Worm (Caenorhabditis elegans): ENCODE measurements around the gene col-88.

Gene col-88

DNA sequence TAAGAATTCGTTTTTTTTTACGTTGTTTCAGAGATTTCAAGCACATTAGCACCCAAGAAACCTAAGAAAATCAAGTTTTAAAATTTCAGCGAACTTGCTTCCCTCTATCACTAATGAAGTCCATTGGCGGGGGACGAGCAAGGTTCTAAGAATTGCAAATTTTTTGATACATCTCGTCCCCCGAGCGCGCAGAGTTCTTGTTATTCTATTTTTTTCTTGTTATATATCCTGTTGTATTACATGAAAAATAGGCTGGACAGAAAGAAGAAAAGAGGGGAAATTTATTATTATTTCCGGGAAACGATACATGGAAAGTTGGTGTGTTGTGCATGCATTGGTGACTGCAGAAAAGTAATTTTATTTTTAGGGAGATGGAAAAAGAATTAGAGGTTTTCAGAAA lies 11.2 kb upstream of the col-88 start (continued):
- TF ChIP-seq lin-13 (GFP tag; optimal IDR thresholded peaks at IDR 0.05) (no peak), fkh-10 (GFP tag; optimal IDR thresholded peaks at IDR 0.05) (no peak), ceh-90 (tag; optimal IDR thresholded peaks at IDR 0.05) (no peak), mep-1 (tag; optimal IDR thresholded peaks at IDR 0.05) (peak; percentile 18), dpl-1 (GFP tag; optimal IDR thresholded peaks at IDR 0.05) (no peak), ces-1 (GFP tag; optimal IDR thresholded peaks at IDR 0.05) (no peak), ceh-88 (GFP tag; IDR thresholded peaks at IDR 0.05) (no peak), Y116A8C.19 (tag; optimal IDR thresholded peaks at IDR 0.05; ENCODE audit: borderline replicate concordance) (no peak), nhr-71 (tag; optimal IDR thresholded peaks at IDR 0.05) (peak; percentile 65), lin-15B (tag; optimal IDR thresholded peaks at IDR 0.05) (no peak), egl-13 (tag; optimal IDR thresholded peaks at IDR 0.05) (peak; percentile 13)

DNA sequence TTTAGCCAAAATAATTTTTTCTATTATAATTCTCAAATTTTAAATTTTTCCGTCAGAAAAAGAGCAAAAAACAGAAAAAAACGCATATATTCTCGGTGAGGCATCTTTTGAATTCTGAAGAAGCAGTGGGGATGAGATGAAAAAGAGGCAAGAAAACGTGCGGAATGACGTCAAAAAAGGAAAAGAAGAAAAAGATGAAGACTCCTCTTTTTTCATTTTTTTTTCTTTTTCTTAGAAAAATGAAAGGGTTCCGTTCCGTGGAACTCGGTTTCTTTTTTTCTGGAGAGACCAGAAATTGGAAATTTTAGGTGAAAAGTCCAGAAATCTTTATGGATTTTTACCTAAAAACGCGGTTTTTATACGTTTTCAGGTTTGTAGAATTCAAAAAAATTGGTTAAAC lies 10.5 kb upstream of the col-88 start:
- TF ChIP-seq swsn-7 (tag; optimal IDR thresholded peaks at IDR 0.05) (peak; percentile 38), ceh-8 (GFP tag; optimal IDR thresholded peaks at IDR 0.05) (no peak), egl-13 (tag; optimal IDR thresholded peaks at IDR 0.05) (peak; percentile 58), zag-1 (tag; optimal IDR thresholded peaks at IDR 0.05) (peak; percentile 43), lsy-2 (tag; optimal IDR thresholded peaks at IDR 0.05) (peak; percentile 10 to 25), efl-1 (optimal IDR thresholded peaks at IDR 0.05) (no peak), efl-1 (GFP tag; optimal IDR thresholded peaks at IDR 0.05 in 1 of 2) (no peak), sox-4 (tag; optimal IDR thresholded peaks at IDR 0.05) (peak; percentile 26), nhr-85 (tag) (peak; percentile 12), lin-14 (GFP tag; optimal IDR thresholded peaks at IDR 0.05) (peak; percentile 76), mdl-1 (tag; optimal IDR thresholded peaks at IDR 0.05) (no peak), mep-1 (tag; optimal IDR thresholded peaks at IDR 0.05) (peak; percentile 40), pax-3 (tag; optimal IDR thresholded peaks at IDR 0.05) (peak; percentile 10), unc-98 (GFP tag; IDR thresholded peaks at IDR 0.05) (no peak), nhr-47 (tag; optimal IDR thresholded peaks at IDR 0.05) (peak; percentile 65), fkh-10 (GFP tag; optimal IDR thresholded peaks at IDR 0.05) (peak; percentile 69), fkh-8 (tag; optimal IDR thresholded peaks at IDR 0.05) (peak; percentile 55), unc-62 (GFP tag; optimal IDR thresholded peaks at IDR 0.05) (no peak), nhr-71 (tag; optimal IDR thresholded peaks at IDR 0.05) (peak; percentile 72), dsc-1 (tag; optimal IDR thresholded peaks at IDR 0.05) (peak; percentile 7), nhr-84 (tag; optimal IDR thresholded peaks at IDR 0.05) (no peak), unc-86 (tag; optimal IDR thresholded peaks at IDR 0.05) (peak; percentile 71), blmp-1 (tag; optimal IDR thresholded peaks at IDR 0.05) (no peak), rnt-1 (tag; optimal IDR thresholded peaks at IDR 0.05) (no peak)

DNA sequence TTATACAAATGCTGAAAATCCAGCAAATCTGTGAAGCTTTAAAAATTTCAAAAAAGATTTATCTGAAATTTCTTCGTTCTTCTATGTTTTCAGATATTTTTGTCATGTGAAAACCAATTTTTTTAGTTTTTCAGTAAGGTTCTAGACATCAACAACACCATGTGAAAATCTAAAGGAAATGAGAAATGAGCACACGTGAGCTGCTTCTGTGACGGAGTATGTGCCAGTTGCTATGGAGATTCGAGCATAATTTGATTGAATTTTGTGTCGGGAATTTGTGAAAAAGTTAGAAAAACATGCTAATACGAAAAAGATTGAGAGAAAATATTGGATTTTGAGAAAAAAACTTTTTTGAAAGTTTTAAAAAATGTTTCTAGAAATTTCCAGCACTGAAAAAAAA lies 9.3 kb upstream of the col-88 start:
- TF ChIP-seq dsc-1 (tag; optimal IDR thresholded peaks at IDR 0.05), result no peak
- peak; percentile 95 for TF ChIP-seq fkh-8 (tag; optimal IDR thresholded peaks at IDR 0.05)
- TF ChIP-seq nhr-76 (tag; optimal IDR thresholded peaks at IDR 0.05), result no peak
- peak; percentile 55 for TF ChIP-seq nhr-71 (tag; optimal IDR thresholded peaks at IDR 0.05)
- TF ChIP-seq blmp-1 (tag; optimal IDR thresholded peaks at IDR 0.05), result no peak
- peak; percentile 43 for TF ChIP-seq nhr-47 (tag; optimal IDR thresholded peaks at IDR 0.05)
- no peak for TF ChIP-seq unc-62 (GFP tag; optimal IDR thresholded peaks at IDR 0.05)
- peak; percentile 9 for TF ChIP-seq nhr-20 (tag; optimal IDR thresholded peaks at IDR 0.05)
- TF ChIP-seq ceh-8 (GFP tag; optimal IDR thresholded peaks at IDR 0.05), result peak; percentile 10

DNA sequence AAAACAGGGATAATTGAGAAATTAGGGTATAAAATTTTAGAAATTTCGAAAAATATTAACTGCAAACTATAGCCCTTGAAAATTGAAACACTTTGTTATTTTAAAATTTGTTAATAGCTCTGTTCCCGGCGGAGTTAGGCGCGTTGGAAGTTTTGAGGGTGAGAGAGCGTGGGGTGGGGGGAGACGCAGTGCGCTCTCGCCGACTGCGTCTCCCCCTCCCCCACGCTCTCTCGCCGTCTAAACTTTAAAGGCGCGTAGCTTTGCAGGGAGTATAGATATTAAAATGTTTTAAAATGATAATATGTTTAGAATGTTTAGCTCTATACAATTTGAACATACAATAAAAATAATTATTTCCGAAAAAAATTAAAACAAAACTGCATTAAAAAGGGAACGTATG lies 7.6 kb upstream of the col-88 start:
- TF ChIP-seq nhr-85 (tag), result peak; percentile 31
- TF ChIP-seq unc-62 (GFP tag; optimal IDR thresholded peaks at IDR 0.05), result no peak

DNA sequence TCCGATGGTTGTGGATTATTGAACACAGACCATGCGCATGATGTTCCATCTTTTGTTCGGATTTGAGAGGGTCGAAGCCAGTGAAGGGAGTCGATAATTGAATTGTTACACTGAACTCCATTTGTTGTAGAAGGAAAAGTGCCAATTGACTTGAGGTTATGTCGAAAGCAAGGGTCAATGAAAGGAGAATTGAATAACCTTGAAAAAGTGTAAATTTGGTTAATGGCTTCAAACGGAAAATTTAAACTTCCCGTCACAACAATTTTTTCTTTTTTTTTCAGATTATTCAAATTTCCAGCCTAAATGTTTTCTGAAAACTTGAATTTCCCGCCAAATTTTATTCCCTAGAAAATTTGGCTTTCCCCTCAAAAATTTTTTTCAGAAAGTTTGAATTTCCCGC lies 2.7 kb upstream of the col-88 start, which contains the start of gene clp-10:
Gene clp-10, minus strand, starts transcription at position 101 of the 400 bp plus-strand sequence.
- TF ChIP-seq pax-3 (tag; optimal IDR thresholded peaks at IDR 0.05), result no peak
- TF ChIP-seq lin-35 (GFP tag; optimal IDR thresholded peaks at IDR 0.05), result no peak
- TF ChIP-seq ama-1 (optimal IDR thresholded peaks at IDR 0.05), result no peak
- TF ChIP-seq unc-130 (tag; optimal IDR thresholded peaks at IDR 0.05), result no peak
- TF ChIP-seq sptf-1 (tag; optimal IDR thresholded peaks at IDR 0.05), result no peak
- no peak for TF ChIP-seq irx-1 (tag; optimal IDR thresholded peaks at IDR 0.05)
- TF ChIP-seq lin-39 (tag; optimal IDR thresholded peaks at IDR 0.05), result no peak
- TF ChIP-seq snu-23 (GFP tag; optimal IDR thresholded peaks at IDR 0.05), result no peak
- no peak for TF ChIP-seq hlh-17 (GFP tag; optimal IDR thresholded peaks at IDR 0.05; ENCODE audit: borderline replicate concordance)
- no peak for TF ChIP-seq lin-13 (GFP tag; optimal IDR thresholded peaks at IDR 0.05)
- no peak for TF ChIP-seq skn-1 (tag; optimal IDR thresholded peaks at IDR 0.05)
- TF ChIP-seq dpl-1 (GFP tag; optimal IDR thresholded peaks at IDR 0.05), result no peak
- TF ChIP-seq elt-2 (tag; optimal IDR thresholded peaks at IDR 0.05), result no peak
